Fruit fly (Drosophila melanogaster) whole organism, embryonic: ENCODE measurements around the gene CG15912.

Experiments used
- CG14860 ChIP-seq: fragments of 200-800 bp; sonication (Bioruptor generic); IDR thresholded peaks from 3 replicates; pipeline ENCODE4 v1.3.6; 2022; ENCODE audit warnings: missing biosample characterization, missing genetic modification characterization; ENCODE audit not compliant: partially characterized antibody
- CG17385 ChIP-seq: fragments of 200-800 bp; sonication (Bioruptor generic); optimal IDR thresholded peaks from 3 replicates; lab custom pipeline; 2018; ENCODE audit warnings: missing biosample characterization, mild to moderate bottlenecking, missing genetic modification characterization
- CG18262 ChIP-seq: fragments of 200-800 bp; optimal IDR thresholded peaks from 3 replicates; lab custom pipeline; 2019; ENCODE audit warnings: missing biosample characterization, mild to moderate bottlenecking, missing genetic modification characterization, moderate library complexity

- no peak for TF ChIP-seq CG17385
- no peak for TF ChIP-seq CG14860 (GFP tag; lab: Robert Waterston, UW)
- TF ChIP-seq CG18262 (tag; lab: Kevin White, UChicago), result no peak
Observed at dm6 chrX:4587584-4587983, 38.7 kb downstream of the CG15912 start.
